Fruit fly (Drosophila melanogaster) whole organism, adult: ENCODE measurements around the gene Pdi.

Experiments used
- CG11617 ChIP-seq: fragments of 200-800 bp; sonication (Bioruptor generic); optimal IDR thresholded peaks from 2 replicates; lab custom pipeline; 2017; ENCODE audit warnings: mild to moderate bottlenecking, missing biosample characterization, missing genetic modification reagents, missing genetic modification characterization
- CG12768 ChIP-seq: fragments of 200-800 bp; sonication (Bioruptor generic); optimal IDR thresholded peaks from 2 replicates; lab custom pipeline; 2017; ENCODE audit warnings: missing biosample characterization, missing genetic modification characterization, mild to moderate bottlenecking, moderate library complexity, missing genetic modification reagents
- CG14711 ChIP-seq: fragments of 200-800 bp; sonication (Bioruptor generic); optimal IDR thresholded peaks from 2 replicates; lab custom pipeline; 2018; ENCODE audit warnings: missing biosample characterization, mild to moderate bottlenecking, missing genetic modification characterization, moderate library complexity
- CG1620 ChIP-seq: fragments of 200-800 bp; sonication (Bioruptor generic); optimal IDR thresholded peaks from 2 replicates; lab custom pipeline; 2016; ENCODE audit warnings: missing biosample characterization, missing genetic modification characterization
- CG33017 ChIP-seq: fragments of 200-800 bp; sonication (Bioruptor generic); optimal IDR thresholded peaks from 2 replicates; lab custom pipeline; 2018; ENCODE audit warnings: missing biosample characterization, mild to moderate bottlenecking, missing genetic modification characterization, moderate library complexity
- CG5204 ChIP-seq: fragments of 200-800 bp; sonication (Bioruptor generic); optimal IDR thresholded peaks from 2 replicates; lab custom pipeline; 2016; ENCODE audit warnings: missing biosample characterization, missing genetic modification characterization
- CG7045 ChIP-seq: fragments of 200-800 bp; sonication (Bioruptor generic); optimal IDR thresholded peaks from 2 replicates; lab custom pipeline; 2017; ENCODE audit warnings: missing biosample characterization, mild to moderate bottlenecking, missing genetic modification characterization
- CG7101 ChIP-seq: fragments of 200-800 bp; sonication (Bioruptor generic); optimal IDR thresholded peaks from 2 replicates; lab custom pipeline; 2018; ENCODE audit warnings: missing biosample characterization, mild to moderate bottlenecking, missing genetic modification characterization, moderate library complexity
- Clk ChIP-seq: fragments of 200-800 bp; sonication (Bioruptor generic); optimal IDR thresholded peaks from 2 replicates; lab custom pipeline; 2017; ENCODE audit warnings: missing biosample characterization, missing genetic modification characterization
- Crg-1 ChIP-seq: fragments of 200-800 bp; sonication (Bioruptor generic); optimal IDR thresholded peaks from 2 replicates; lab custom pipeline; 2016; ENCODE audit warnings: missing biosample characterization, missing genetic modification characterization
- Hr96 ChIP-seq: fragments of 200-800 bp; sonication (Bioruptor generic); optimal IDR thresholded peaks from 2 replicates; lab custom pipeline; 2016; ENCODE audit warnings: missing biosample characterization, missing genetic modification characterization
- Mnt ChIP-seq: fragments of 200-800 bp; sonication (Bioruptor generic); optimal IDR thresholded peaks from 2 replicates; lab custom pipeline; 2016; ENCODE audit warnings: missing biosample characterization, mild to moderate bottlenecking, missing genetic modification characterization
- bab1 ChIP-seq: fragments of 200-800 bp; sonication (Bioruptor generic); optimal IDR thresholded peaks from 3 replicates; lab custom pipeline; 2019; ENCODE audit warnings: missing biosample characterization, mild to moderate bottlenecking, missing genetic modification characterization, moderate library complexity
- cic ChIP-seq: fragments of 200-800 bp; sonication (Bioruptor generic); optimal IDR thresholded peaks from 2 replicates; lab custom pipeline; 2017; ENCODE audit warnings: missing biosample characterization, mild to moderate bottlenecking, missing genetic modification characterization, moderate library complexity
- cnc ChIP-seq, 2 experiments: fragments of >200 bp; optimal IDR thresholded peaks; 2 replicates each; lab custom pipeline; 2017
- kay ChIP-seq: fragments of 200-800 bp; sonication (Bioruptor generic); peaks from one replicate; lab custom pipeline; 2016; ENCODE audit warnings: missing biosample characterization, missing genetic modification characterization, borderline replicate concordance
- ovo ChIP-seq: fragments of 200-800 bp; sonication (Bioruptor generic); optimal IDR thresholded peaks from 2 replicates; lab custom pipeline; 2016; ENCODE audit warnings: missing biosample characterization, missing genetic modification characterization
- pad ChIP-seq: fragments of 200-800 bp; sonication (Bioruptor generic); optimal IDR thresholded peaks from 3 replicates; lab custom pipeline; 2017; ENCODE audit warnings: missing biosample characterization, missing genetic modification characterization, mild to moderate bottlenecking, moderate library complexity, missing genetic modification reagents
- tj ChIP-seq: fragments of 200-800 bp; sonication (Bioruptor generic); optimal IDR thresholded peaks from 3 replicates; lab custom pipeline; 2017; ENCODE audit warnings: missing biosample characterization, mild to moderate bottlenecking, missing genetic modification characterization, moderate library complexity
- toe ChIP-seq: fragments of 200-800 bp; sonication (Bioruptor generic); optimal IDR thresholded peaks from 2 replicates; lab custom pipeline; 2016; ENCODE audit warnings: missing biosample characterization, missing genetic modification characterization

Pdi gene

DNA sequence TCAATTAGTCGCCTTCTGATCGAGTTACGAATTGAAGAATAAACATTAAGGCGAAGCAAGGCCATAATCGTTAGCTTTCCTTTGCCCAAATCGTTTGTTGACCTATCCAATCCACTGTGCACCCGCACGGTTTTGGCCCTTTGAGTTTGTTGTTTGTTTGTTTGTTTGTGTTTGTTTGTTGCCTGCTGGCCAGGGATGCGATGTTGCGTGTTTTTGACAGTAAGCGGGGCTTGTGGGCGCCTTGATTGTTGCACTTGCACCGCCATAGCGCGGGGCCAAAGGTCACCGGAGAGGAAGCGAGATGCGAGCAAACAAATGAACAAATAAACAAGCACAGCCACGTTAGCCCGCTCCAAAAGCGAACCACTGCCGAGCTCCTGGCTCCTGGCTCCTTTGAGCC, 27.2 kb upstream of the Pdi start:
- TF ChIP-seq Clk (GFP tag; lab: Kevin White, UChicago): no peak
- no peak for TF ChIP-seq CG5204 (GFP tag; lab: Kevin White, UChicago)
- no peak for TF ChIP-seq CG14711 (tag; lab: Kevin White, UChicago)
- no peak for TF ChIP-seq pad
- no peak for TF ChIP-seq kay
- TF ChIP-seq CG7045 (GFP tag; lab: Kevin White, UChicago): no peak
- TF ChIP-seq Mnt (GFP tag; lab: Kevin White, UChicago): no peak
- no peak for TF ChIP-seq cic (GFP tag; lab: Kevin White, UChicago)
- TF ChIP-seq CG33017 (tag; lab: Kevin White, UChicago): no peak
- TF ChIP-seq CG1620 (GFP tag; lab: Kevin White, UChicago): no peak
- TF ChIP-seq tj (GFP tag; lab: Kevin White, UChicago): no peak
- no peak for TF ChIP-seq bab1 (GFP tag; lab: Kevin White, UChicago)
- TF ChIP-seq toe (GFP tag; lab: Kevin White, UChicago): no peak
- TF ChIP-seq CG7101 (tag; lab: Kevin White, UChicago): no peak
- no peak for TF ChIP-seq CG11617

DNA sequence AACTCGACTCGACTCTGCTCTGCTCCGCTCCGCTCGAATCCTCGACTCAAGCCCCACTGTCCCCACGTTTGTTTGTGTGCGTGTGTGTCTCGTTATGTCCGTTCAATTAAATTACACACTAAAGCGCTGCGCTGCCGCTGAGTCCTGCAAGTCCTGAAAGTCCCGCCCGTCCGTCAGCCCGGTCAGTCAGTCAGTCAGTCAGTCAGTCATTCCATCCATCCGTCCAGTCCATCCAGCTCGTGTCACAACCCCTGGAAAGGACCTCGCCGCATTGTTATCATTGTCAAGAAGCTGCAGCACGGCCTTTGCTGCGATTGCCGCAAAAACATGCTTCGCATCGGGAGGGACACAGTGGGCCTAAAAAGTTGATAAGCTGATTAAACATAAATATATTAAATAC, 26.4 kb upstream of the Pdi start:
- TF ChIP-seq Mnt (GFP tag; lab: Kevin White, UChicago): no peak
- no peak for TF ChIP-seq CG7045 (GFP tag; lab: Kevin White, UChicago)
- TF ChIP-seq CG12768 (GFP tag; lab: Kevin White, UChicago): no peak
- no peak for TF ChIP-seq tj (GFP tag; lab: Kevin White, UChicago)
- no peak for TF ChIP-seq cnc (optimal IDR thresholded peaks at IDR 0.05; lab: Kevin White, UChicago)
- no peak for TF ChIP-seq CG33017 (tag; lab: Kevin White, UChicago)
- no peak for TF ChIP-seq Hr96 (GFP tag; lab: Kevin White, UChicago)
- no peak for TF ChIP-seq CG7101 (tag; lab: Kevin White, UChicago)
- TF ChIP-seq kay: no peak
- no peak for TF ChIP-seq toe (GFP tag; lab: Kevin White, UChicago)
- no peak for TF ChIP-seq ovo
- TF ChIP-seq Crg-1 (GFP tag; lab: Kevin White, UChicago): no peak
- no peak for TF ChIP-seq CG1620 (GFP tag; lab: Kevin White, UChicago)
- no peak for TF ChIP-seq cic (GFP tag; lab: Kevin White, UChicago)
- TF ChIP-seq pad: no peak
- TF ChIP-seq CG5204 (GFP tag; lab: Kevin White, UChicago): no peak

DNA sequence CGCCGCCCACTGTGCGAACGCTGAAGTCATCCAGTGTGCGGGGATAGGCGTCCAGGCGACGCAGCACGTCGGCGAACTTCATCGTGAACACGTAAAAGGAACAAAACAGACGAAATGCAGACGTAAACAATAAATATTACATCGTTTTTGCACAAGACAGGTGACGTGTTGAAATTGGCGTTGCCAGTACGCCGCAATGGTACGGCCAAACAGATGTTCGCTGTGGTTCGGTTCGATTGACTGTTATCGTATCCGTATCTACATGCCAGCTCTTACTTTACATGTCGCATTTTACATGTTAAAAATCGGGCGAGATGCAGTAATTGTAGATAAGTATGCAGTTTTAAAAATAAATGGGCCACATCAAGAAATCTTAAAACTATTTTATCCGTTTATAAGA, 20.8 kb upstream of the Pdi start, which contains the start of gene CG7011:
Gene CG7011 (minus strand): TSS at position 215 of the 400 bp plus-strand sequence.
- peak in 1 of 2 experiments; percentile 21 for TF ChIP-seq cnc (optimal IDR thresholded peaks at IDR 0.05; lab: Kevin White, UChicago)
- no peak for TF ChIP-seq Hr96 (GFP tag; lab: Kevin White, UChicago)
- TF ChIP-seq kay: no peak
- TF ChIP-seq CG14711 (tag; lab: Kevin White, UChicago): no peak
- TF ChIP-seq cic (GFP tag; lab: Kevin White, UChicago): no peak
- TF ChIP-seq tj (GFP tag; lab: Kevin White, UChicago): peak; percentile 74
- TF ChIP-seq toe (GFP tag; lab: Kevin White, UChicago): no peak
- TF ChIP-seq pad: no peak
- TF ChIP-seq CG12768 (GFP tag; lab: Kevin White, UChicago): no peak

DNA sequence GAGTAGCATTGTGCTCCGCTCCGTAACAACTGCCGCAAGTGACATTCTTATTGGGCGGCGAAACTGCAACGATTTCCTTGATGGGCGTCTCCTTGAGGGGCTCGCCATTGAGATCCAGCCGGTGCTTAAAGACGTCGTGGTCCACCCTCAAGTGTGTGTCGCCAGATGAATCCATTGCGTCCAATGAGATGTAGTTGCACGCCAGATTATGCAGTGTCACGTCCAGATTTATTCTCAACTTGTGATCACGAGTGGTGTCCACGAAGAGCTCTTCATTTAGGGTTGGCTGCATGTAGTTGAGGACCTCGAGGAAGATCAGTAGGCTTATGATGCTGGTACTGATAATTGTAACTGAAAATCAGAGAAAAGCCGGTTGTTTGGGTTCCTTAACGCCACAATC, 20.3 kb upstream of the Pdi start:
- TF ChIP-seq Hr96 (GFP tag; lab: Kevin White, UChicago) (no peak), cnc (optimal IDR thresholded peaks at IDR 0.05; lab: Kevin White, UChicago) (peak; percentile 60 to 79)

DNA sequence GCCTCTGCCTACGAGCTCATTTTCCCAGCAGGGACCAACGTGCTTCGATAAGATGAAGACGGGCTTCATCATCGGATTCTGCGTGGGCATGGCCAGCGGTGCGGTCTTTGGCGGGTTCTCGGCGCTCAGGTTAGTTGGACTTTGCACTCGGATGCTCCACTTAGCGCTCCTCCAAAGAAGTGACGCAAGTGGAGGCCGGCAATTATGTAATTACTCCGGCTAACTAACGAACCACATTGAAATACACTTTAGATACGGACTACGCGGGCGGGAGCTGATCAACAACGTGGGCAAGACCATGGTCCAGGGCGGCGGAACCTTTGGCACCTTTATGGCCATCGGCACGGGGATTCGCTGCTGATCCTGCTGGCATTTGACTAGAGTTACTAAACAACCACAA, 19.4 kb upstream of the Pdi start:
- no peak for TF ChIP-seq ovo
- no peak for TF ChIP-seq CG7101 (tag; lab: Kevin White, UChicago)
- no peak for TF ChIP-seq pad
- TF ChIP-seq Clk (GFP tag; lab: Kevin White, UChicago): no peak
- TF ChIP-seq CG7045 (GFP tag; lab: Kevin White, UChicago): no peak
- no peak for TF ChIP-seq cnc (optimal IDR thresholded peaks at IDR 0.05; lab: Kevin White, UChicago)
- TF ChIP-seq Crg-1 (GFP tag; lab: Kevin White, UChicago): no peak
- no peak for TF ChIP-seq cic (GFP tag; lab: Kevin White, UChicago)
- no peak for TF ChIP-seq tj (GFP tag; lab: Kevin White, UChicago)
- no peak for TF ChIP-seq bab1 (GFP tag; lab: Kevin White, UChicago)
- no peak for TF ChIP-seq CG1620 (GFP tag; lab: Kevin White, UChicago)
- no peak for TF ChIP-seq CG33017 (tag; lab: Kevin White, UChicago)
- no peak for TF ChIP-seq toe (GFP tag; lab: Kevin White, UChicago)
- TF ChIP-seq CG12768 (GFP tag; lab: Kevin White, UChicago): no peak
- TF ChIP-seq Hr96 (GFP tag; lab: Kevin White, UChicago): no peak
- no peak for TF ChIP-seq CG11617
- no peak for TF ChIP-seq kay

DNA sequence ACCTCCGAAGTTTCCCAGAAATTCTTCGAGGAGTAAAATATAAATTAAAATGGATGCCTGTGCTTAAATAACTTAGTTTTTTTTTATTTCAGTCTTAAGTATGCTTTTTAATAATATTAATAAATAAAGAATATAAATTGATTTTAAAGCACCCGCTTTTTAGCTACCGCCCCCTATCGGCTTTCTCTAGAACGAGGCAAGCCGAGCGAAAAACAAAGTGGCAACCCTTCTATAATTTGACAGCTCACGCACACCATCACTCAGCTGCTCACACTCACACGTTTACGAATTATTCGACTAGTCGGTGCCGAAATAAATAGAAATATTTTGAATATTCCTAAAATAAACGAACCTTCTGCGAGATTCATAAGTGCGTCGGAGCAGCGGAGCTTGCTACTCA, 18.9 kb upstream of the Pdi start, which contains the start of gene CG6878:
Gene CG6878 (plus strand): TSS at position 269 of the 400 bp plus-strand sequence.
- peak; percentile 56 for TF ChIP-seq Mnt (GFP tag; lab: Kevin White, UChicago)
- TF ChIP-seq cic (GFP tag; lab: Kevin White, UChicago): no peak
- no peak for TF ChIP-seq Crg-1 (GFP tag; lab: Kevin White, UChicago)
- TF ChIP-seq bab1 (GFP tag; lab: Kevin White, UChicago): peak; percentile 44
- no peak for TF ChIP-seq CG14711 (tag; lab: Kevin White, UChicago)
- peak; percentile 42 for TF ChIP-seq CG7101 (tag; lab: Kevin White, UChicago)
- TF ChIP-seq tj (GFP tag; lab: Kevin White, UChicago): no peak
